Fruit fly (Drosophila melanogaster): ENCODE results near the gene solo.

DNA sequence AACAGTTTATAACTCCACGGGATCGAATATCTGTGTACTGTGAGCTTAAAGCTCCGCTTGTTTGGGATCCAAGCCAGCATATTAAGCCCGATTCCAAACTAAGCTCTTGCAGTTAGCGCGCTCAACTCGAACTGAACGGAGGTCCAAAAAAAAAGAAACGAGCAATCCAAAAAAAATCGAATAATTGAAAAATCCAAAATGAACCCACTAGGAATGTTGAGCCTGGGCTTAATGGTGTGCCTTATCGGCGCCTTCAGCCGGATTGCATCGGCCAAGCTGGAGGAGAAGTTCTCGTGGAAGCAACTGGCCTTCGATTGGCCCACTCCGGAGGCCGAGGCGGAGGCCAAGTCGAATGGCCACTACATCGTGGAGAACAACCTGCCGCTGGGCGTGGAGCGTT lies 26.1 kb upstream of the solo start, which contains the start of gene yellow-c:
- TF ChIP-seq CG8478 (optimal IDR thresholded peaks at IDR 0.05) (no peak), Dll (optimal IDR thresholded peaks at IDR 0.05) (no peak), pan (optimal IDR thresholded peaks at IDR 0.05) (no peak), psq (optimal IDR thresholded peaks at IDR 0.05) (no peak)
